Worm (Caenorhabditis elegans) whole organism, L3 larva: ENCODE measurements around the gene F40F9.10.

Experiments used
- ama-1 ChIP-seq: fragments of 150-350 bp; optimal IDR thresholded peaks from 2 replicates; lab custom pipeline; 2018
- nhr-23 ChIP-seq: fragments of 150-350 bp; optimal IDR thresholded peaks from 2 replicates; lab custom pipeline; 2014; ENCODE audit warnings: missing biosample characterization, missing genetic modification reagents, missing genetic modification characterization
- skn-1 ChIP-seq: fragments of 150-350 bp; optimal IDR thresholded peaks from 2 replicates; lab custom pipeline; 2014; ENCODE audit warnings: missing biosample characterization, missing genetic modification characterization

ce11 chrV:9739402-9739801 is 26.0 kb upstream of the F40F9.10 start, which contains the start of gene marc-1:
- no peak for TF ChIP-seq skn-1 (tag; lab: Kevin White, UChicago)
- TF ChIP-seq ama-1 (lab: Kevin White, UChicago) = no peak
- no peak for TF ChIP-seq nhr-23 (tag; lab: Kevin White, UChicago)
